Fruit fly (Drosophila melanogaster): ENCODE results near the gene nkd.
A peak's percentile ranks its signal among the peaks of the same experiment; 100 is the strongest.

Gene nkd

dm6 chr3L:19063410-19063752, 18.1 kb upstream of the nkd start:
- TF ChIP-seq insv (GFP tag; optimal IDR thresholded peaks at IDR 0.05) (peak in 1 of 2 experiments; percentile 75), CG17385 (GFP tag; optimal IDR thresholded peaks at IDR 0.05) (peak; percentile 84), MBD-R2 (GFP tag; IDR thresholded peaks at IDR 0.05) (no peak), CG7928 (GFP tag; optimal IDR thresholded peaks at IDR 0.05) (peak; percentile 14), Pdp1 (GFP tag; optimal IDR thresholded peaks at IDR 0.05) (peak in 1 of 2 experiments; percentile 94), Bgb (GFP tag; IDR thresholded peaks at IDR 0.05; ENCODE audit: partially characterized antibody) (0 out of 2 replicates have a peak, but pooled peaks have one; percentile 12), Atf3 (GFP tag; optimal IDR thresholded peaks at IDR 0.05) (no peak), CG11695 (GFP tag; IDR thresholded peaks at IDR 0.05) (0 out of 3 replicates have a peak, but pooled peaks have one; percentile 24), BtbVII (GFP tag; optimal IDR thresholded peaks at IDR 0.05) (no peak), CG9437 (GFP tag; optimal IDR thresholded peaks at IDR 0.05) (peak; percentile 62), so (GFP tag; IDR thresholded peaks at IDR 0.05) (0 out of 3 replicates have a peak, but pooled peaks have one; percentile 55), Drgx (GFP tag; IDR thresholded peaks at IDR 0.05) (peak; percentile 27; the same call in 1 of the 2 replicates)

- peak; percentile 38 for TF ChIP-seq kay (GFP tag; optimal IDR thresholded peaks at IDR 0.05)
- TF ChIP-seq dysf (GFP tag; IDR thresholded peaks at IDR 0.05) = 0 out of 3 replicates have a peak, but pooled peaks have one; percentile 47
- peak; percentile 35; the same call in 1 of the 2 replicates for TF ChIP-seq lmd (GFP tag; IDR thresholded peaks at IDR 0.05)
- TF ChIP-seq ssp (GFP tag; IDR thresholded peaks at IDR 0.05) = peak; percentile 39; the same call in 1 of the 2 replicates
- peak; percentile 36; the same call in 1 of the 3 replicates for TF ChIP-seq CG11560 (tag; IDR thresholded peaks at IDR 0.05)
- peak; percentile 38 for TF ChIP-seq CG12744 (GFP tag; optimal IDR thresholded peaks at IDR 0.05)
- 0 out of 3 replicates have a peak, but pooled peaks have one; percentile 21 for TF ChIP-seq z (GFP tag; IDR thresholded peaks at IDR 0.05)
- peak; percentile 41 for TF ChIP-seq CHES-1-like (GFP tag; optimal IDR thresholded peaks at IDR 0.05)
- TF ChIP-seq bsh (GFP tag; optimal IDR thresholded peaks at IDR 0.05) = peak; percentile 26 to 45
- no peak for TF ChIP-seq CG13123 (GFP tag; optimal IDR thresholded peaks at IDR 0.05)
- 0 out of 2 replicates have a peak, but pooled peaks have one; percentile 13 for TF ChIP-seq hbn (GFP tag; IDR thresholded peaks at IDR 0.05; ENCODE audit: partially characterized antibody)
- no peak for TF ChIP-seq CG33213 (GFP tag; optimal IDR thresholded peaks at IDR 0.05)
- peak; percentile 91 for TF ChIP-seq Elba2 (GFP tag; optimal IDR thresholded peaks at IDR 0.05)
- peak; percentile 87 for TF ChIP-seq Med (GFP tag)
- no peak for TF ChIP-seq ro (GFP tag; IDR thresholded peaks at IDR 0.05)
- TF ChIP-seq exex (tag; optimal IDR thresholded peaks at IDR 0.05) = no peak
- 0 out of 3 replicates have a peak, but pooled peaks have one; percentile 28 for TF ChIP-seq gce (GFP tag; IDR thresholded peaks at IDR 0.05)
- TF ChIP-seq Rfx (GFP tag; IDR thresholded peaks at IDR 0.05) = peak; percentile 79
- no peak for TF ChIP-seq dati (GFP tag; IDR thresholded peaks at IDR 0.05)
- TF ChIP-seq CG18619 (GFP tag; optimal IDR thresholded peaks at IDR 0.05) = peak; percentile 15
- TF ChIP-seq Xbp1 (GFP tag; optimal IDR thresholded peaks at IDR 0.05) = peak; percentile 64
- TF ChIP-seq CG10267 (tag; optimal IDR thresholded peaks at IDR 0.05) = peak; percentile 58
- TF ChIP-seq hkb (optimal IDR thresholded peaks at IDR 0.05) = peak; percentile 98
- no peak for TF ChIP-seq hkb (GFP tag; IDR thresholded peaks at IDR 0.05)
- peak; percentile 72 for TF ChIP-seq Hmr (GFP tag; optimal IDR thresholded peaks at IDR 0.05)
- TF ChIP-seq dm (GFP tag; optimal IDR thresholded peaks at IDR 0.05) = peak; percentile 25
- TF ChIP-seq klu (GFP tag; IDR thresholded peaks at IDR 0.05) = peak; percentile 61; the same call in 1 of the 2 replicates
- peak; percentile 40 for TF ChIP-seq CG8924 (tag; optimal IDR thresholded peaks at IDR 0.05)
- TF ChIP-seq Drgx (GFP tag; IDR thresholded peaks at IDR 0.05) = 0 out of 2 replicates have a peak, but pooled peaks have one; percentile 25
- peak; percentile 53; the same call in 1 of the 2 replicates for TF ChIP-seq CG42726 (GFP tag; IDR thresholded peaks at IDR 0.05; ENCODE audit: partially characterized antibody)
- TF ChIP-seq HLH4C (GFP tag; IDR thresholded peaks at IDR 0.05; ENCODE audit: partially characterized antibody) = 0 out of 3 replicates have a peak, but pooled peaks have one; percentile 51
- TF ChIP-seq CTCF (GFP tag; optimal IDR thresholded peaks at IDR 0.05) = peak; percentile 73
- TF ChIP-seq dan (GFP tag; IDR thresholded peaks at IDR 0.05) = no peak
- peak; percentile 12 for TF ChIP-seq CG6813 (GFP tag; optimal IDR thresholded peaks at IDR 0.05)
- peak; percentile 47 for TF ChIP-seq CG12155 (GFP tag; optimal IDR thresholded peaks at IDR 0.05)
- TF ChIP-seq D19A (tag; optimal IDR thresholded peaks at IDR 0.05) = peak; percentile 1
Observed at dm6 chr3L:19062472-19063409, 17.5 kb upstream of the nkd start, which contains the start of the genes Ugt316A1 and Sfxn2. Gene Ugt316A1, minus strand, starts transcription at chr3L:19062816. Gene Sfxn2, plus strand, starts transcription at chr3L:19063165.
